Fruit fly (Drosophila melanogaster) whole organism, embryonic: ENCODE data around the gene CG8281.

Source experiments
- BEAF-32 ChIP-seq: fragments of 200-800 bp; sonication (Bioruptor generic); optimal IDR thresholded peaks from 3 replicates; lab custom pipeline; 2017; ENCODE audit warnings: missing biosample characterization, missing genetic modification characterization, mild to moderate bottlenecking, moderate library complexity, missing genetic modification reagents
- Blimp-1 ChIP-seq: fragments of 200-800 bp; sonication (Bioruptor generic); optimal IDR thresholded peaks from 3 replicates; lab custom pipeline; 2018; ENCODE audit warnings: missing biosample characterization, missing genetic modification characterization, mild to moderate bottlenecking, moderate library complexity, missing genetic modification reagents
- CG10267 ChIP-seq: fragments of 200-800 bp; sonication (Bioruptor generic); optimal IDR thresholded peaks from 2 replicates; lab custom pipeline; 2018; ENCODE audit warnings: missing biosample characterization, mild to moderate bottlenecking, missing genetic modification characterization, moderate library complexity
- CG11504 ChIP-seq: fragments of 200-800 bp; sonication (Bioruptor generic); optimal IDR thresholded peaks from 3 replicates; lab custom pipeline; 2019; ENCODE audit warnings: missing biosample characterization, mild to moderate bottlenecking, missing genetic modification characterization, moderate library complexity
- CG11723 ChIP-seq: fragments of 200-800 bp; sonication (Bioruptor generic); optimal IDR thresholded peaks from 2 replicates; lab custom pipeline; 2017; ENCODE audit warnings: missing biosample characterization, mild to moderate bottlenecking, missing genetic modification characterization
- CG12071 ChIP-seq: fragments of 200-800 bp; sonication (Bioruptor generic); optimal IDR thresholded peaks from 3 replicates; lab custom pipeline; 2018; ENCODE audit warnings: missing biosample characterization, mild to moderate bottlenecking, missing genetic modification characterization
- CG12942 ChIP-seq: fragments of 200-800 bp; sonication (Bioruptor generic); optimal IDR thresholded peaks from 3 replicates; lab custom pipeline; 2016; ENCODE audit warnings: missing biosample characterization, missing genetic modification characterization
- CG13624 ChIP-seq: fragments of 200-800 bp; sonication (Bioruptor generic); optimal IDR thresholded peaks from 2 replicates; lab custom pipeline; 2016; ENCODE audit warnings: missing biosample characterization, missing genetic modification characterization
- CG17802 ChIP-seq: fragments of 200-800 bp; sonication (Bioruptor generic); optimal IDR thresholded peaks from 2 replicates; lab custom pipeline; 2018; ENCODE audit warnings: missing biosample characterization, mild to moderate bottlenecking, missing genetic modification characterization, moderate library complexity
- CG1792 ChIP-seq: fragments of 200-800 bp; sonication (Bioruptor generic); optimal IDR thresholded peaks from 2 replicates; lab custom pipeline; 2016; ENCODE audit warnings: missing biosample characterization, missing genetic modification characterization
- CG18619 ChIP-seq: fragments of 200-800 bp; sonication (Bioruptor generic); optimal IDR thresholded peaks from 3 replicates; lab custom pipeline; 2017; ENCODE audit warnings: missing biosample characterization, mild to moderate bottlenecking, missing genetic modification characterization
- CG2116 ChIP-seq: fragments of 200-800 bp; sonication (Bioruptor generic); optimal IDR thresholded peaks from 3 replicates; lab custom pipeline; 2018; ENCODE audit warnings: missing biosample characterization, mild to moderate bottlenecking, missing genetic modification characterization
- CG2202 ChIP-seq: fragments of 200-800 bp; sonication (Bioruptor generic); optimal IDR thresholded peaks from 2 replicates; lab custom pipeline; 2018; ENCODE audit warnings: missing biosample characterization, mild to moderate bottlenecking, missing genetic modification characterization
- CG30403 ChIP-seq: fragments of 200-800 bp; sonication (Bioruptor generic); optimal IDR thresholded peaks from 3 replicates; lab custom pipeline; 2016; ENCODE audit warnings: missing biosample characterization, missing genetic modification characterization
- CG30431 ChIP-seq: fragments of 200-800 bp; sonication (Bioruptor generic); optimal IDR thresholded peaks from 2 replicates; lab custom pipeline; 2017; ENCODE audit warnings: missing biosample characterization, missing genetic modification characterization
- CG31365 ChIP-seq: fragments of 200-800 bp; sonication (Bioruptor generic); optimal IDR thresholded peaks from 2 replicates; lab custom pipeline; 2018; ENCODE audit warnings: missing biosample characterization, mild to moderate bottlenecking, missing genetic modification characterization
- CG6689 ChIP-seq: fragments of 200-800 bp; sonication (Bioruptor generic); IDR thresholded peaks from 2 replicates; pipeline ENCODE4 v1.3.6; 2022; ENCODE audit warnings: missing biosample characterization, missing genetic modification characterization
- CG8089 ChIP-seq: fragments of 200-800 bp; sonication (Bioruptor generic); optimal IDR thresholded peaks from 3 replicates; lab custom pipeline; 2016; ENCODE audit warnings: missing biosample characterization, missing genetic modification characterization
- CG8765 ChIP-seq: fragments of 200-800 bp; sonication (Bioruptor generic); IDR thresholded peaks from 2 replicates; pipeline ENCODE4 v1.3.6; 2022; ENCODE audit warnings: missing biosample characterization, missing genetic modification characterization
- CG9437 ChIP-seq: fragments of 200-800 bp; sonication (Bioruptor generic); optimal IDR thresholded peaks from 2 replicates; lab custom pipeline; 2018; ENCODE audit warnings: missing biosample characterization, mild to moderate bottlenecking, missing genetic modification characterization
- Drgx ChIP-seq: fragments of 200-800 bp; sonication (Bioruptor generic); IDR thresholded peaks from 2 replicates; pipeline ENCODE4 v1.3.6; 2022; ENCODE audit warnings: missing biosample characterization, missing genetic modification characterization
- E2f1 ChIP-seq: fragments of 200-800 bp; sonication (Bioruptor generic); IDR thresholded peaks from 2 replicates; pipeline ENCODE4 v1.3.6; 2022; ENCODE audit warnings: missing biosample characterization, missing genetic modification characterization
- HHEX ChIP-seq: fragments of 200-800 bp; sonication (Bioruptor generic); optimal IDR thresholded peaks from 3 replicates; lab custom pipeline; 2017; ENCODE audit warnings: missing biosample characterization, mild to moderate bottlenecking, missing genetic modification characterization, missing genetic modification reagents
- HLH3B ChIP-seq: fragments of 200-800 bp; sonication (Bioruptor generic); IDR thresholded peaks from 2 replicates; pipeline ENCODE4 v1.3.6; 2022; ENCODE audit warnings: missing biosample characterization, missing genetic modification characterization
- HmgZ ChIP-seq: fragments of 200-800 bp; sonication (Bioruptor generic); optimal IDR thresholded peaks from 2 replicates; lab custom pipeline; 2018; ENCODE audit warnings: missing biosample characterization, mild to moderate bottlenecking, missing genetic modification characterization
- Hr78 ChIP-seq, 2 experiments: fragments of 200-800 bp in 1 of 2; fragments of >200 bp in 1 of 2; sonication (Bioruptor generic) in 1 of 2; optimal IDR thresholded peaks; 2 replicates each; lab custom pipeline; 2017 to 2019; ENCODE audit warnings: missing biosample characterization in 2 of 2, missing genetic modification characterization in 2 of 2, mild to moderate bottlenecking in 1 of 2, moderate library complexity in 1 of 2
- MESR4 ChIP-seq: fragments of 200-800 bp; sonication (Bioruptor generic); optimal IDR thresholded peaks from 2 replicates; lab custom pipeline; 2018; ENCODE audit warnings: missing biosample characterization, mild to moderate bottlenecking, missing genetic modification characterization, moderate library complexity
- Sry-δ ChIP-seq: fragments of 200-800 bp; sonication (Bioruptor generic); optimal IDR thresholded peaks from 2 replicates; lab custom pipeline; 2016; ENCODE audit warnings: missing biosample characterization, missing genetic modification characterization
- Ssrp ChIP-seq: fragments of 200-800 bp; sonication (Bioruptor generic); optimal IDR thresholded peaks from 2 replicates; lab custom pipeline; 2018; ENCODE audit warnings: missing biosample characterization, mild to moderate bottlenecking, missing genetic modification characterization, moderate library complexity
- Xrp1 ChIP-seq: fragments of 200-800 bp; sonication (Bioruptor generic); IDR thresholded peaks from 2 replicates; pipeline ENCODE4 v1.3.6; 2022; ENCODE audit warnings: missing biosample characterization, missing genetic modification characterization
- abd-A ChIP-seq: fragments of 200-800 bp; sonication (Bioruptor generic); optimal IDR thresholded peaks from 3 replicates; lab custom pipeline; 2019; ENCODE audit warnings: missing biosample characterization, mild to moderate bottlenecking, missing genetic modification characterization, moderate library complexity
- ato ChIP-seq: fragments of 200-800 bp; sonication (Bioruptor generic); IDR thresholded peaks from 2 replicates; pipeline ENCODE4 v1.3.6; 2022; ENCODE audit warnings: missing biosample characterization, missing genetic modification characterization; ENCODE audit not compliant: partially characterized antibody
- bab2 ChIP-seq: fragments of 200-800 bp; sonication (Bioruptor generic); optimal IDR thresholded peaks from 2 replicates; lab custom pipeline; 2016; ENCODE audit warnings: missing biosample characterization, missing genetic modification characterization
- cad ChIP-seq: fragments of >200 bp; optimal IDR thresholded peaks from 2 replicates; lab custom pipeline; 2017; ENCODE audit warnings: missing biosample characterization, missing genetic modification characterization
- dpn ChIP-seq, 2 experiments: fragments of 200-800 bp; sonication (Bioruptor generic); optimal IDR thresholded peaks; 3 replicates each; lab custom pipeline; 2016; ENCODE audit warnings: missing biosample characterization in 2 of 2, missing genetic modification characterization in 2 of 2
- dysf ChIP-seq: fragments of 200-800 bp; sonication (Bioruptor generic); IDR thresholded peaks from 3 replicates; pipeline ENCODE4 v1.3.6; 2022; ENCODE audit warnings: missing biosample characterization, missing genetic modification characterization
- gsb-n ChIP-seq: fragments of 200-800 bp; sonication (Bioruptor generic); optimal IDR thresholded peaks from 3 replicates; lab custom pipeline; 2018; ENCODE audit warnings: missing biosample characterization, mild to moderate bottlenecking, missing genetic modification characterization
- hth ChIP-seq: fragments of >200 bp; optimal IDR thresholded peaks from 2 replicates; lab custom pipeline; 2017; ENCODE audit warnings: inconsistent platforms
- p53 ChIP-seq: fragments of 200-800 bp; sonication (Bioruptor generic); optimal IDR thresholded peaks from 2 replicates; lab custom pipeline; 2016; ENCODE audit warnings: missing biosample characterization, missing genetic modification characterization
- phol ChIP-seq: fragments of 200-800 bp; sonication (Bioruptor generic); optimal IDR thresholded peaks from 3 replicates; lab custom pipeline; 2018; ENCODE audit warnings: missing biosample characterization, mild to moderate bottlenecking, missing genetic modification characterization, moderate library complexity
- ranshi ChIP-seq: fragments of 200-800 bp; sonication (Bioruptor generic); IDR thresholded peaks from 2 replicates; pipeline ENCODE4 v1.3.6; 2022; ENCODE audit warnings: missing biosample characterization, missing genetic modification characterization
- row ChIP-seq: fragments of 200-800 bp; sonication (Bioruptor generic); IDR thresholded peaks from 3 replicates; pipeline ENCODE4 v1.3.6; 2022; ENCODE audit warnings: missing biosample characterization, missing genetic modification characterization
- sim ChIP-seq: fragments of 200-800 bp; sonication (Bioruptor generic); IDR thresholded peaks from 2 replicates; pipeline ENCODE4 v1.3.6; 2022; ENCODE audit warnings: missing biosample characterization, missing genetic modification characterization
- sisA ChIP-seq: fragments of 200-800 bp; sonication (Bioruptor generic); IDR thresholded peaks from 2 replicates; pipeline ENCODE4 v1.3.6; 2022; ENCODE audit warnings: missing biosample characterization, missing genetic modification characterization
- sqz ChIP-seq: fragments of 200-800 bp; sonication (Bioruptor generic); optimal IDR thresholded peaks from 3 replicates; lab custom pipeline; 2018; ENCODE audit warnings: missing biosample characterization, mild to moderate bottlenecking, missing genetic modification characterization
- sug ChIP-seq: fragments of 200-800 bp; optimal IDR thresholded peaks from 2 replicates; lab custom pipeline; 2019; ENCODE audit warnings: missing biosample characterization, mild to moderate bottlenecking, missing genetic modification characterization, moderate library complexity
- tin ChIP-seq: fragments of 200-800 bp; sonication (Bioruptor generic); optimal IDR thresholded peaks from 3 replicates; lab custom pipeline; 2016; ENCODE audit warnings: missing biosample characterization, missing genetic modification characterization
- tll ChIP-seq, 2 experiments: fragments of 200-800 bp in 1 of 2; fragments of >200 bp in 1 of 2; sonication (Bioruptor generic) in 1 of 2; optimal IDR thresholded peaks; 2 replicates each; lab custom pipeline; 2017 to 2019; ENCODE audit warnings: missing biosample characterization in 2 of 2, missing genetic modification characterization in 2 of 2, mild to moderate bottlenecking in 1 of 2, moderate library complexity in 1 of 2
- tna ChIP-seq: fragments of 200-800 bp; sonication (Bioruptor generic); IDR thresholded peaks from 2 replicates; pipeline ENCODE4 v1.3.6; 2022; ENCODE audit warnings: missing biosample characterization, missing genetic modification characterization; ENCODE audit not compliant: partially characterized antibody
- usp ChIP-seq: fragments of >200 bp; optimal IDR thresholded peaks from 2 replicates; lab custom pipeline; 2017; ENCODE audit warnings: missing biosample characterization, missing genetic modification characterization

The CG8281 gene

dm6 chr3L:7866558-7866957, 45.7 kb upstream of the CG8281 start (continued):
- TF ChIP-seq BEAF-32 (GFP tag; lab: Kevin White, UChicago) (no peak), CG9437 (GFP tag; lab: Kevin White, UChicago) (no peak), usp (no peak), CG13624 (GFP tag; lab: Kevin White, UChicago) (no peak), CG17802 (tag; lab: Kevin White, UChicago) (no peak), CG12942 (peak; percentile 1), CG31365 (no peak), CG11723 (peak; percentile 35), hth (no peak), CG2202 (tag; lab: Kevin White, UChicago) (no peak), gsb-n (tag; lab: Kevin White, UChicago) (no peak), dpn (GFP tag; optimal IDR thresholded peaks at IDR 0.05; lab: Kevin White, UChicago) (peak; percentile 24 to 55), tll (GFP tag; optimal IDR thresholded peaks at IDR 0.05; lab: Kevin White, UChicago) (no peak), tna (GFP tag; lab: Robert Waterston, UW) (no peak), p53 (no peak), HLH3B (GFP tag; lab: Robert Waterston, UW) (0 out of 2 replicates have a peak, but pooled peaks have one; percentile 9), HmgZ (tag; lab: Kevin White, UChicago) (no peak), sqz (GFP tag; lab: Kevin White, UChicago) (no peak), CG1792 (no peak), CG10267 (tag; lab: Kevin White, UChicago) (no peak), Xrp1 (GFP tag; lab: Robert Waterston, UW) (peak; percentile 5; the same call in 1 of the 2 replicates), row (GFP tag; lab: Robert Waterston, UW) (peak; percentile 43; the same call in 1 of the 3 replicates), MESR4 (GFP tag; lab: Kevin White, UChicago) (no peak), CG11504 (tag; lab: Kevin White, UChicago) (peak; percentile 21), CG30431 (no peak), Drgx (GFP tag; lab: Robert Waterston, UW) (no peak), tin (GFP tag; lab: Kevin White, UChicago) (no peak), CG18619 (GFP tag; lab: Kevin White, UChicago) (peak; percentile 32), Sry-δ (GFP tag; lab: Kevin White, UChicago) (no peak), HHEX (GFP tag; lab: Kevin White, UChicago) (peak; percentile 51), sisA (GFP tag; lab: Robert Waterston, UW) (0 out of 2 replicates have a peak, but pooled peaks have one; percentile 5), dysf (GFP tag; lab: Robert Waterston, UW) (peak; percentile 62; the same call in 2 of the 3 replicates), E2f1 (GFP tag; lab: Robert Waterston, UW) (peak; percentile 45; the same call in 1 of the 2 replicates), cad (no peak)

dm6 chr3L:7867036-7867787, 45.1 kb upstream of the CG8281 start, which contains the start of gene Pdp1:
Pdp1 (minus strand) TSS chr3L:7867369.
- TF ChIP-seq sim (GFP tag; lab: Robert Waterston, UW), result no peak
- peak; percentile 75 for TF ChIP-seq abd-A
- no peak for TF ChIP-seq phol (tag; lab: Kevin White, UChicago)
- TF ChIP-seq Blimp-1 (GFP tag; lab: Kevin White, UChicago), result no peak
- peak; percentile 86 for TF ChIP-seq CG2116 (GFP tag; lab: Kevin White, UChicago)
- no peak for TF ChIP-seq CG30403 (GFP tag; lab: Kevin White, UChicago)
- TF ChIP-seq CG12071 (GFP tag; lab: Kevin White, UChicago), result peak; percentile 54
- TF ChIP-seq Ssrp, result no peak
- TF ChIP-seq CG6689 (GFP tag; lab: Robert Waterston, UW), result no peak
- TF ChIP-seq ranshi, result no peak; the same call in 1 of the 2 replicates
- TF ChIP-seq CG8089 (GFP tag; lab: Kevin White, UChicago), result no peak
- TF ChIP-seq HHEX (GFP tag; lab: Kevin White, UChicago), result no peak
- no peak for TF ChIP-seq CG8765 (GFP tag; lab: Robert Waterston, UW)
- TF ChIP-seq Hr78 (GFP tag; optimal IDR thresholded peaks at IDR 0.05; lab: Kevin White, UChicago), result peak in 1 of 2 experiments; percentile 68
- TF ChIP-seq bab2 (GFP tag; lab: Kevin White, UChicago), result no peak
- TF ChIP-seq ato (GFP tag; lab: Robert Waterston, UW), result no peak
- TF ChIP-seq sug, result peak; percentile 89
